Fruit fly (Drosophila melanogaster): ENCODE results near the gene CG32668.

dm6 chrX:11124749-11125508 is 34.6 kb downstream of the CG32668 start, which contains the start of gene Rpt3:
- TF ChIP-seq CTCF (optimal IDR thresholded peaks at IDR 0.05) (no peak), CG8478 (optimal IDR thresholded peaks at IDR 0.05) (no peak)
